Worm (Caenorhabditis elegans): ENCODE measurements around the gene mab-5.

- TF ChIP-seq ztf-29 (GFP tag; IDR thresholded peaks at IDR 0.05) (no peak), klf-2 (GFP tag; conservative IDR thresholded peaks at IDR 0.05) (no peak), tab-1 (GFP tag; IDR thresholded peaks at IDR 0.05) (no peak)
Observed at ce11 chrIII:7765974-7766373, 17.3 kb downstream of the mab-5 start, which contains the start of gene ZK686.2.

Data from whole organism, midembryonic.